Fruit fly (Drosophila melanogaster): ENCODE results near the gene CG5577.
A peak's percentile ranks its signal among the peaks of the same experiment; 100 is the strongest.

CG5577 gene

DNA sequence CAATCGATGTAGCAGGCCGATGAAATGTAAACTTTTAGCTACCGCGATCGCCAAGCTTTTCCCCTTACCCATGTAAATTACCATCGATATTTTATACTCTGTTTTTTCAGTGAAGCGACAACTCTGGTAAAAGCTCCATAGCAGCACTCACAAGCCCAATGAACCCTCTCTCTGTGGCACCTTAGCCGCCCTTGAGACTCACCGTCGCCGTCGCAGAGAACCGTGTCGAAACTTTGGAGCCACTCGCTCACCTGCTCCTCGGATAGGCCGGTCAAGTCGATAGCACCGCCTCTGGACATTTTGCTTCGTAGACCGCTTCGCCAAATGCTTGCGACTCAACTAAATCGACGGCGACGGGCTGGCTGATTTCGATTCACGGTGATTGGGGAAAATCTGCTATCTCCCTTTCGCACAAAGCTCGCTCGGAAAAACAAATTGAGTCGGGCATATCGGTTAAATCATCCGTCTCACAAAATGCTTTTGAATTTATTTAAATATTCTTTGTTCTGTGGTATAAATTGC is at the start of gene CG5577 (continued):
- TF ChIP-seq Poxn (GFP tag; IDR thresholded peaks at IDR 0.05) (no peak), tx (GFP tag; optimal IDR thresholded peaks at IDR 0.05) (no peak), shn (GFP tag; optimal IDR thresholded peaks at IDR 0.05) (peak; percentile 16), sr (GFP tag; IDR thresholded peaks at IDR 0.05) (no peak), pho (GFP tag; optimal IDR thresholded peaks at IDR 0.05) (peak; percentile 11), zfh1 (GFP tag; IDR thresholded peaks at IDR 0.05) (no peak), CG2889 (GFP tag; IDR thresholded peaks at IDR 0.05) (no peak), CG17912 (GFP tag; optimal IDR thresholded peaks at IDR 0.05) (no peak), CG11504 (tag; optimal IDR thresholded peaks at IDR 0.05) (no peak), Asciz (GFP tag; optimal IDR thresholded peaks at IDR 0.05) (no peak), Med (GFP tag) (peak; percentile 93), row (GFP tag; IDR thresholded peaks at IDR 0.05) (peak; percentile 74), stc (GFP tag; IDR thresholded peaks at IDR 0.05) (peak; percentile 42; the same call in 1 of the 2 replicates), da (GFP tag; optimal IDR thresholded peaks at IDR 0.05) (no peak), HHEX (GFP tag; optimal IDR thresholded peaks at IDR 0.05) (peak; percentile 38), mirr (GFP tag; optimal IDR thresholded peaks at IDR 0.05) (peak; percentile 57), Ets97D (GFP tag; optimal IDR thresholded peaks at IDR 0.05) (no peak), CG7786 (GFP tag; optimal IDR thresholded peaks at IDR 0.05) (no peak), CG13424 (tag; optimal IDR thresholded peaks at IDR 0.05) (no peak), bowl (GFP tag; IDR thresholded peaks at IDR 0.05) (no peak), CG9876 (GFP tag; optimal IDR thresholded peaks at IDR 0.05) (no peak), CG12219 (GFP tag; optimal IDR thresholded peaks at IDR 0.05) (no peak), nerfin-2 (GFP tag; IDR thresholded peaks at IDR 0.05; ENCODE audit: partially characterized antibody) (0 out of 2 replicates have a peak, but pooled peaks have one; percentile 16), CG7556 (GFP tag; optimal IDR thresholded peaks at IDR 0.05) (no peak), sim (GFP tag; IDR thresholded peaks at IDR 0.05) (no peak), MESR4 (GFP tag; optimal IDR thresholded peaks at IDR 0.05) (no peak), E2f2 (GFP tag; IDR thresholded peaks at IDR 0.05) (no peak), CG4424 (GFP tag; optimal IDR thresholded peaks at IDR 0.05) (no peak), lov (optimal IDR thresholded peaks at IDR 0.05) (no peak), lov (GFP tag; IDR thresholded peaks at IDR 0.05) (0 out of 3 replicates have a peak, but pooled peaks have one; percentile 9), pzg (GFP tag; optimal IDR thresholded peaks at IDR 0.05) (peak; percentile 36), CG1024 (GFP tag; IDR thresholded peaks at IDR 0.05) (no peak), chinmo (GFP tag; IDR thresholded peaks at IDR 0.05; ENCODE audit: partially characterized antibody) (peak; percentile 86; the same call in 3 of the 4 replicates), Bgb (GFP tag; IDR thresholded peaks at IDR 0.05; ENCODE audit: partially characterized antibody) (peak; percentile 74), HLH4C (GFP tag; IDR thresholded peaks at IDR 0.05; ENCODE audit: partially characterized antibody) (peak; percentile 48; the same call in 1 of the 3 replicates), exex (tag; optimal IDR thresholded peaks at IDR 0.05) (peak; percentile 50), CG3281 (GFP tag; optimal IDR thresholded peaks at IDR 0.05) (peak; percentile 12), BEAF-32 (GFP tag; optimal IDR thresholded peaks at IDR 0.05) (peak; percentile 60), otp (GFP tag; IDR thresholded peaks at IDR 0.05) (0 out of 3 replicates have a peak, but pooled peaks have one; percentile 27), CG8359 (GFP tag; optimal IDR thresholded peaks at IDR 0.05; ENCODE audit: borderline replicate concordance) (no peak), CG2120 (GFP tag; optimal IDR thresholded peaks at IDR 0.05) (peak; percentile 56), tna (GFP tag; IDR thresholded peaks at IDR 0.05; ENCODE audit: partially characterized antibody) (peak; percentile 42; the same call in 1 of the 2 replicates), CG14014 (GFP tag; IDR thresholded peaks at IDR 0.05) (peak; percentile 32; the same call in 1 of the 2 replicates), CG3726 (GFP tag; IDR thresholded peaks at IDR 0.05) (no peak), CG15601 (tag; optimal IDR thresholded peaks at IDR 0.05) (no peak), CG8924 (tag; optimal IDR thresholded peaks at IDR 0.05) (no peak), cwo (GFP tag; optimal IDR thresholded peaks at IDR 0.05) (peak; percentile 40), lab (GFP tag; optimal IDR thresholded peaks at IDR 0.05) (peak; percentile 69), Atf3 (GFP tag; optimal IDR thresholded peaks at IDR 0.05) (no peak), Nf-YB (GFP tag; optimal IDR thresholded peaks at IDR 0.05) (peak; percentile 87)

Data from whole organism, embryonic.